Fruit fly (Drosophila melanogaster) whole organism, embryonic: Measurements from ENCODE around the gene Cpr30F.

Experiments
- CG10979 ChIP-seq: fragments of 200-800 bp; sonication (Bioruptor generic); optimal IDR thresholded peaks from 2 replicates; lab custom pipeline; 2018; ENCODE audit warnings: missing biosample characterization, mild to moderate bottlenecking, missing genetic modification characterization, moderate library complexity
- CG11504 ChIP-seq: fragments of 200-800 bp; sonication (Bioruptor generic); optimal IDR thresholded peaks from 3 replicates; lab custom pipeline; 2019; ENCODE audit warnings: missing biosample characterization, mild to moderate bottlenecking, missing genetic modification characterization, moderate library complexity
- CG12299 ChIP-seq: fragments of 200-800 bp; sonication (Bioruptor generic); optimal IDR thresholded peaks from 2 replicates; lab custom pipeline; 2018; ENCODE audit warnings: missing biosample characterization, mild to moderate bottlenecking, missing genetic modification characterization
- CG12659 ChIP-seq: fragments of 200-800 bp; sonication (Bioruptor generic); optimal IDR thresholded peaks from 3 replicates; lab custom pipeline; 2017; ENCODE audit warnings: mild to moderate bottlenecking, missing biosample characterization, missing genetic modification reagents, missing genetic modification characterization
- CG12744 ChIP-seq: fragments of 200-800 bp; sonication (Bioruptor generic); optimal IDR thresholded peaks from 2 replicates; lab custom pipeline; 2016; ENCODE audit warnings: missing biosample characterization, missing genetic modification characterization
- CG13123 ChIP-seq: fragments of 200-800 bp; sonication (Bioruptor generic); optimal IDR thresholded peaks from 2 replicates; lab custom pipeline; 2016; ENCODE audit warnings: missing biosample characterization, missing genetic modification characterization
- CG13624 ChIP-seq: fragments of 200-800 bp; sonication (Bioruptor generic); optimal IDR thresholded peaks from 2 replicates; lab custom pipeline; 2016; ENCODE audit warnings: missing biosample characterization, missing genetic modification characterization
- CG13894 ChIP-seq: fragments of 200-800 bp; sonication (Bioruptor generic); optimal IDR thresholded peaks from 3 replicates; lab custom pipeline; 2018; ENCODE audit warnings: missing biosample characterization, mild to moderate bottlenecking, missing genetic modification characterization, moderate library complexity
- CG15073 ChIP-seq: fragments of 200-800 bp; sonication (Bioruptor generic); optimal IDR thresholded peaks from 2 replicates; lab custom pipeline; 2016; ENCODE audit warnings: missing biosample characterization, missing genetic modification characterization
- CG2116 ChIP-seq: fragments of 200-800 bp; sonication (Bioruptor generic); optimal IDR thresholded peaks from 3 replicates; lab custom pipeline; 2018; ENCODE audit warnings: missing biosample characterization, mild to moderate bottlenecking, missing genetic modification characterization
- CG2129 ChIP-seq: fragments of 200-800 bp; sonication (Bioruptor generic); IDR thresholded peaks from 2 replicates; pipeline ENCODE4 v1.3.6; 2022; ENCODE audit warnings: missing biosample characterization, missing genetic modification characterization; ENCODE audit not compliant: partially characterized antibody
- CG2199 ChIP-seq: fragments of 200-800 bp; sonication (Bioruptor generic); IDR thresholded peaks from 3 replicates; pipeline ENCODE4 v1.3.6; 2022; ENCODE audit warnings: missing biosample characterization, missing genetic modification characterization
- CG2678 ChIP-seq: fragments of 200-800 bp; sonication (Bioruptor generic); optimal IDR thresholded peaks from 3 replicates; lab custom pipeline; 2019; ENCODE audit warnings: missing biosample characterization, mild to moderate bottlenecking, missing genetic modification characterization, moderate library complexity
- CG30403 ChIP-seq: fragments of 200-800 bp; sonication (Bioruptor generic); optimal IDR thresholded peaks from 3 replicates; lab custom pipeline; 2016; ENCODE audit warnings: missing biosample characterization, missing genetic modification characterization
- CG32772 ChIP-seq: fragments of 200-800 bp; sonication (Bioruptor generic); IDR thresholded peaks from 2 replicates; pipeline ENCODE4 v1.3.6; 2022; ENCODE audit warnings: missing biosample characterization, missing genetic modification characterization
- CG33213 ChIP-seq: fragments of 200-800 bp; sonication (Bioruptor generic); optimal IDR thresholded peaks from 3 replicates; lab custom pipeline; 2016; ENCODE audit warnings: missing biosample characterization, missing genetic modification characterization
- CG4424 ChIP-seq: fragments of 200-800 bp; sonication (Bioruptor generic); optimal IDR thresholded peaks from 3 replicates; lab custom pipeline; 2016; ENCODE audit warnings: missing biosample characterization, missing genetic modification characterization
- CG5180 ChIP-seq: fragments of 200-800 bp; sonication (Bioruptor generic); optimal IDR thresholded peaks from 3 replicates; lab custom pipeline; 2017; ENCODE audit warnings: missing biosample characterization, missing genetic modification characterization, mild to moderate bottlenecking, moderate library complexity, missing genetic modification reagents
- CG7556 ChIP-seq: fragments of 200-800 bp; sonication (Bioruptor generic); optimal IDR thresholded peaks from 2 replicates; lab custom pipeline; 2017; ENCODE audit warnings: missing biosample characterization, mild to moderate bottlenecking, missing genetic modification characterization
- Dad ChIP-seq: fragments of 200-800 bp; sonication (Bioruptor generic); optimal IDR thresholded peaks from 3 replicates; lab custom pipeline; 2016; ENCODE audit warnings: missing biosample characterization, missing genetic modification characterization
- Dbx ChIP-seq: fragments of 200-800 bp; sonication (Bioruptor generic); IDR thresholded peaks from 3 replicates; pipeline ENCODE4 v1.3.6; 2022; ENCODE audit warnings: missing biosample characterization, missing genetic modification characterization
- Dp ChIP-seq: fragments of 200-800 bp; sonication (Bioruptor generic); optimal IDR thresholded peaks from 2 replicates; lab custom pipeline; 2018; ENCODE audit warnings: missing biosample characterization, mild to moderate bottlenecking, missing genetic modification characterization, moderate library complexity
- Dref ChIP-seq: fragments of 200-800 bp; sonication (Bioruptor generic); IDR thresholded peaks from 2 replicates; pipeline ENCODE4 v1.3.6; 2022; ENCODE audit warnings: missing biosample characterization, missing genetic modification characterization
- H15 ChIP-seq: fragments of 200-800 bp; sonication (Bioruptor generic); IDR thresholded peaks from 3 replicates; pipeline ENCODE4 v1.3.6; 2022; ENCODE audit warnings: missing biosample characterization, missing genetic modification characterization
- Hey ChIP-seq: fragments of 200-800 bp; sonication (Bioruptor generic); optimal IDR thresholded peaks from 3 replicates; lab custom pipeline; 2018; ENCODE audit warnings: missing biosample characterization, mild to moderate bottlenecking, missing genetic modification characterization
- MTF-1 ChIP-seq: fragments of 200-800 bp; sonication (Bioruptor generic); optimal IDR thresholded peaks from 2 replicates; lab custom pipeline; 2018; ENCODE audit warnings: missing biosample characterization, mild to moderate bottlenecking, missing genetic modification characterization, borderline replicate concordance
- Mad ChIP-seq: fragments of 200-800 bp; sonication (Bioruptor generic); optimal IDR thresholded peaks from 2 replicates; lab custom pipeline; 2016; ENCODE audit warnings: missing biosample characterization, missing genetic modification characterization
- Oaz ChIP-seq: fragments of 200-800 bp; sonication (Bioruptor generic); IDR thresholded peaks from 2 replicates; pipeline ENCODE4 v1.3.6; 2022; ENCODE audit warnings: missing biosample characterization, missing genetic modification characterization
- Opbp ChIP-seq: fragments of 200-800 bp; sonication (Bioruptor generic); IDR thresholded peaks from 3 replicates; pipeline ENCODE4 v1.3.6; 2022; ENCODE audit warnings: missing biosample characterization, missing genetic modification characterization; ENCODE audit not compliant: partially characterized antibody
- Poxn ChIP-seq: fragments of 200-800 bp; sonication (Bioruptor generic); IDR thresholded peaks from 2 replicates; pipeline ENCODE4 v1.3.6; 2022; ENCODE audit warnings: missing biosample characterization, missing genetic modification characterization
- Sin3A ChIP-seq: fragments of >200 bp; optimal IDR thresholded peaks from 2 replicates; lab custom pipeline; 2018
- Sox100B ChIP-seq: fragments of 200-800 bp; sonication (Bioruptor generic); optimal IDR thresholded peaks from 3 replicates; lab custom pipeline; 2018; ENCODE audit warnings: missing biosample characterization, mild to moderate bottlenecking, missing genetic modification characterization
- Trl ChIP-seq, 3 experiments: fragments of >200 bp in 2 of 3; fragments of 200-800 bp in 1 of 3; sonication (Bioruptor generic) in 1 of 3; optimal IDR thresholded peaks; 2 replicates in 1 of 3; 3 replicates in 2 of 3; lab custom pipeline; 2016 to 2017; ENCODE audit warnings: missing biosample characterization in 1 of 3, missing genetic modification characterization in 1 of 3
- Vsx1 ChIP-seq: fragments of 200-800 bp; sonication (Bioruptor generic); optimal IDR thresholded peaks from 2 replicates; lab custom pipeline; 2017; ENCODE audit warnings: missing biosample characterization, mild to moderate bottlenecking, missing genetic modification characterization, missing genetic modification reagents
- Xrp1 ChIP-seq: fragments of 200-800 bp; sonication (Bioruptor generic); IDR thresholded peaks from 2 replicates; pipeline ENCODE4 v1.3.6; 2022; ENCODE audit warnings: missing biosample characterization, missing genetic modification characterization
- ab ChIP-seq: fragments of 200-800 bp; sonication (Bioruptor generic); optimal IDR thresholded peaks from 2 replicates; lab custom pipeline; 2016; ENCODE audit warnings: missing biosample characterization, missing genetic modification characterization
- ash1 ChIP-seq: fragments of 200-800 bp; sonication (Bioruptor generic); optimal IDR thresholded peaks from 2 replicates; lab custom pipeline; 2018; ENCODE audit warnings: missing biosample characterization, mild to moderate bottlenecking, missing genetic modification characterization
- cg ChIP-seq: fragments of 200-800 bp; sonication (Bioruptor generic); optimal IDR thresholded peaks from 3 replicates; lab custom pipeline; 2019; ENCODE audit warnings: missing biosample characterization, mild to moderate bottlenecking, missing genetic modification characterization, moderate library complexity
- corto ChIP-seq: fragments of 200-800 bp; sonication (Bioruptor generic); optimal IDR thresholded peaks from 2 replicates; lab custom pipeline; 2016; ENCODE audit warnings: missing biosample characterization, mild to moderate bottlenecking, missing genetic modification characterization, moderate library complexity
- exex ChIP-seq: fragments of 200-800 bp; sonication (Bioruptor generic); optimal IDR thresholded peaks from 4 replicates; lab custom pipeline; 2018; ENCODE audit warnings: missing biosample characterization, mild to moderate bottlenecking, missing genetic modification characterization, moderate library complexity
- gcm ChIP-seq: fragments of 200-800 bp; sonication (Bioruptor generic); optimal IDR thresholded peaks from 2 replicates; lab custom pipeline; 2019; ENCODE audit warnings: missing biosample characterization, mild to moderate bottlenecking, missing genetic modification characterization, moderate library complexity
- gsb ChIP-seq: fragments of 200-800 bp; sonication (Bioruptor generic); IDR thresholded peaks from 2 replicates; pipeline ENCODE4 v1.3.6; 2022; ENCODE audit warnings: missing biosample characterization, missing genetic modification characterization
- lbe ChIP-seq: fragments of 200-800 bp; sonication (Bioruptor generic); optimal IDR thresholded peaks from 2 replicates; lab custom pipeline; 2016; ENCODE audit warnings: missing biosample characterization, mild to moderate bottlenecking, missing genetic modification characterization
- lilli ChIP-seq: fragments of 200-800 bp; sonication (Bioruptor generic); optimal IDR thresholded peaks from 3 replicates; lab custom pipeline; 2016; ENCODE audit warnings: missing biosample characterization, missing genetic modification characterization
- odd ChIP-seq: fragments of 200-800 bp; sonication (Bioruptor generic); optimal IDR thresholded peaks from 2 replicates; lab custom pipeline; 2017; ENCODE audit warnings: missing biosample characterization, mild to moderate bottlenecking, missing genetic modification characterization
- pros ChIP-seq: fragments of 200-800 bp; sonication (Bioruptor generic); optimal IDR thresholded peaks from 3 replicates; lab custom pipeline; 2019; ENCODE audit warnings: missing biosample characterization, mild to moderate bottlenecking, missing genetic modification characterization, moderate library complexity
- sim ChIP-seq: fragments of 200-800 bp; sonication (Bioruptor generic); IDR thresholded peaks from 2 replicates; pipeline ENCODE4 v1.3.6; 2022; ENCODE audit warnings: missing biosample characterization, missing genetic modification characterization
- sima ChIP-seq: fragments of 200-800 bp; sonication (Bioruptor generic); optimal IDR thresholded peaks from 2 replicates; lab custom pipeline; 2016; ENCODE audit warnings: missing biosample characterization, missing genetic modification characterization
- twi ChIP-seq: fragments of 200-800 bp; optimal IDR thresholded peaks from 2 replicates; lab custom pipeline; 2019; ENCODE audit warnings: missing biosample characterization, mild to moderate bottlenecking, missing genetic modification characterization, moderate library complexity
- zen ChIP-seq: fragments of 200-800 bp; sonication (Bioruptor generic); optimal IDR thresholded peaks from 3 replicates; lab custom pipeline; 2018; ENCODE audit warnings: missing biosample characterization, mild to moderate bottlenecking, missing genetic modification characterization, moderate library complexity

Cpr30F gene

dm6 chr2L:9912570-9913260 is 20.2 kb downstream of the Cpr30F start, which contains the start of the genes Etl1 and Srp54 (continued):
- TF ChIP-seq CG12744 (GFP tag; lab: Kevin White, UChicago) (no peak), CG5180 (GFP tag; lab: Kevin White, UChicago) (no peak), Sin3A (lab: Kevin White, UChicago) (peak; percentile 93), CG15073 (no peak), gcm (peak; percentile 13), odd (no peak), CG4424 (peak; percentile 2), Trl (optimal IDR thresholded peaks at IDR 0.05; lab: Kevin White, UChicago) (no peak), Trl (GFP tag; optimal IDR thresholded peaks at IDR 0.05; lab: Kevin White, UChicago) (no peak), Dref (GFP tag; lab: Robert Waterston, UW) (peak; percentile 56), Hey (tag; lab: Kevin White, UChicago) (no peak), Oaz (GFP tag; lab: Robert Waterston, UW) (no peak), Dp (peak; percentile 77), Poxn (GFP tag; lab: Robert Waterston, UW) (no peak), corto (GFP tag; lab: Kevin White, UChicago) (no peak), Mad (GFP tag; lab: Kevin White, UChicago) (no peak), ab (GFP tag; lab: Kevin White, UChicago) (no peak), Dad (GFP tag; lab: Kevin White, UChicago) (no peak), cg (GFP tag; lab: Kevin White, UChicago) (peak; percentile 9), exex (tag; lab: Kevin White, UChicago) (peak; percentile 1), CG11504 (tag; lab: Kevin White, UChicago) (peak; percentile 11), pros (GFP tag; lab: Kevin White, UChicago) (no peak), Opbp (GFP tag; lab: Robert Waterston, UW) (peak; percentile 4; the same call in 1 of the 3 replicates), CG2678 (tag; lab: Kevin White, UChicago) (peak; percentile 7), sima (no peak), CG13894 (tag; lab: Kevin White, UChicago) (no peak), CG10979 (tag; lab: Kevin White, UChicago) (no peak), CG13624 (GFP tag; lab: Kevin White, UChicago) (no peak), H15 (GFP tag; lab: Robert Waterston, UW) (no peak), CG32772 (no peak), CG12299 (no peak), CG2129 (GFP tag; lab: Robert Waterston, UW) (no peak), CG13123 (GFP tag; lab: Kevin White, UChicago) (no peak)
- TF ChIP-seq, all 482 proteins: peak for 71

- TF ChIP-seq twi (tag; lab: Kevin White, UChicago) (no peak), sim (GFP tag; lab: Robert Waterston, UW) (no peak), MTF-1 (GFP tag; lab: Kevin White, UChicago) (no peak), CG2116 (GFP tag; lab: Kevin White, UChicago) (no peak), Sox100B (GFP tag; lab: Kevin White, UChicago) (no peak), CG11504 (tag; lab: Kevin White, UChicago) (peak; percentile 31), CG30403 (GFP tag; lab: Kevin White, UChicago) (peak; percentile 9), Xrp1 (GFP tag; lab: Robert Waterston, UW) (no peak), Dbx (no peak), CG2199 (GFP tag; lab: Robert Waterston, UW) (no peak), CG7556 (GFP tag; lab: Kevin White, UChicago) (no peak), gsb (GFP tag; lab: Robert Waterston, UW) (no peak), lbe (GFP tag; lab: Kevin White, UChicago) (no peak), Dad (GFP tag; lab: Kevin White, UChicago) (no peak), Vsx1 (GFP tag; lab: Kevin White, UChicago) (no peak), zen (tag; lab: Kevin White, UChicago) (no peak), lilli (GFP tag; lab: Kevin White, UChicago) (peak; percentile 57), CG12659 (peak; percentile 28), CG33213 (GFP tag; lab: Kevin White, UChicago) (no peak), ash1 (no peak)
These were observed 21.2 kb downstream of the Cpr30F start for dm6 chr2L:9911783-9912182.
